Worm (Caenorhabditis elegans) whole organism, L4 larva: Measurements from ENCODE around the gene C09F12.2.
A peak's percentile ranks its signal among the peaks of the same experiment; 100 is the strongest.

Source experiments
- D1046.2 ChIP-seq: fragments of 200-800 bp; sonication (Bioruptor generic); IDR thresholded peaks from 2 replicates; pipeline ENCODE4 v1.3.6; 2022; ENCODE audit warnings: missing genetic modification characterization, missing compliant biosample characterization
- F10B5.3 ChIP-seq: sonication (generic microtip); optimal IDR thresholded peaks from 2 replicates; lab custom pipeline; 2016; ENCODE audit warnings: mild to moderate bottlenecking, missing genetic modification characterization, missing compliant biosample characterization
- F26F4.8 ChIP-seq: fragments of 200-800 bp; sonication (Bioruptor generic); conservative IDR thresholded peaks from 2 replicates; pipeline ENCODE4 v1.3.6; 2022; ENCODE audit warnings: missing genetic modification characterization, missing compliant biosample characterization
- F44E2.7 ChIP-seq: fragments of 200-800 bp; sonication (Bioruptor generic); IDR thresholded peaks from 2 replicates; pipeline ENCODE4 v2.1.2; 2022; ENCODE audit warnings: missing genetic modification characterization, missing compliant biosample characterization
- R02D3.7 ChIP-seq: fragments of 150-350 bp; sonication (generic microtip); optimal IDR thresholded peaks from 3 replicates; lab custom pipeline; 2014; ENCODE audit warnings: missing biosample characterization, missing genetic modification characterization
- T20F7.1 ChIP-seq: fragments of 200-800 bp; sonication (Bioruptor generic); optimal IDR thresholded peaks from 2 replicates; lab custom pipeline; 2018; ENCODE audit warnings: mild to moderate bottlenecking, missing genetic modification characterization, missing compliant biosample characterization
- T26A8.4 ChIP-seq: fragments of 200-800 bp; sonication (Bioruptor generic); IDR thresholded peaks from 2 replicates; pipeline ENCODE4 v1.3.6; 2022; ENCODE audit warnings: missing genetic modification characterization, missing compliant biosample characterization
- Y105C5A.15 ChIP-seq: fragments of 200-800 bp; sonication (Bioruptor generic); IDR thresholded peaks from 2 replicates; pipeline ENCODE4 v1.3.6; 2022; ENCODE audit warnings: missing genetic modification characterization, missing compliant biosample characterization
- Y48G9A.11 ChIP-seq: fragments of 200-800 bp; sonication (Bioruptor generic); IDR thresholded peaks from 2 replicates; pipeline ENCODE4 v1.3.6; 2022; ENCODE audit warnings: missing genetic modification reagents, missing genetic modification characterization, missing compliant biosample characterization
- ZK546.5 ChIP-seq, 2 experiments: sonication (generic microtip); optimal IDR thresholded peaks; 2 replicates each; lab custom pipeline; 2017; ENCODE audit warnings: missing biosample characterization in 2 of 2, missing genetic modification characterization in 2 of 2
- aly-2 ChIP-seq: sonication (generic microtip); optimal IDR thresholded peaks from 2 replicates; lab custom pipeline; 2018; ENCODE audit warnings: missing biosample characterization, missing genetic modification characterization
- ama-1 ChIP-seq: fragments of 150-350 bp; optimal IDR thresholded peaks from 2 replicates; lab custom pipeline; 2014; ENCODE audit warnings: inconsistent platforms, mixed read lengths
- attf-4 ChIP-seq: sonication (generic microtip); optimal IDR thresholded peaks from 3 replicates; lab custom pipeline; 2017; ENCODE audit warnings: missing biosample characterization, missing genetic modification characterization
- ceh-28 ChIP-seq: fragments of 150-350 bp; optimal IDR thresholded peaks from 2 replicates; lab custom pipeline; 2014; ENCODE audit warnings: missing biosample characterization, missing genetic modification reagents, missing genetic modification characterization
- ceh-62 ChIP-seq: sonication (generic microtip); optimal IDR thresholded peaks from 2 replicates; lab custom pipeline; 2017; ENCODE audit warnings: missing biosample characterization, missing genetic modification characterization
- ceh-82 ChIP-seq: sonication (generic microtip); optimal IDR thresholded peaks from 2 replicates; lab custom pipeline; 2017; ENCODE audit warnings: missing biosample characterization, missing genetic modification characterization
- cey-2 ChIP-seq: sonication (generic microtip); optimal IDR thresholded peaks from 3 replicates; lab custom pipeline; 2017; ENCODE audit warnings: missing genetic modification characterization, mild to moderate bottlenecking, missing compliant biosample characterization, antibody characterized with exemption, borderline replicate concordance; ENCODE audit not compliant: insufficient read depth
- daf-8 ChIP-seq: fragments of 200-800 bp; sonication (Bioruptor generic); IDR thresholded peaks from 2 replicates; pipeline ENCODE4 v1.3.6; 2022; ENCODE audit warnings: missing genetic modification characterization, missing compliant biosample characterization
- dmd-6 ChIP-seq: fragments of 200-800 bp; sonication (Bioruptor generic); IDR thresholded peaks from 2 replicates; pipeline ENCODE4 v1.3.6; 2022; ENCODE audit warnings: missing genetic modification reagents, missing genetic modification characterization, missing compliant biosample characterization
- dmd-8 ChIP-seq: fragments of 200-800 bp; sonication (Bioruptor generic); IDR thresholded peaks from 2 replicates; pipeline ENCODE4 v1.3.6; 2022; ENCODE audit warnings: missing genetic modification characterization, missing compliant biosample characterization
- dmd-9 ChIP-seq: fragments of 200-800 bp; sonication (Bioruptor generic); IDR thresholded peaks from 2 replicates; pipeline ENCODE4 v1.3.6; 2022; ENCODE audit warnings: missing genetic modification reagents, missing genetic modification characterization, missing compliant biosample characterization
- egl-43 ChIP-seq: fragments of 200-800 bp; sonication (Bioruptor generic); IDR thresholded peaks from 2 replicates; pipeline ENCODE4 v1.3.6; 2022; ENCODE audit warnings: missing genetic modification reagents, missing genetic modification characterization, missing compliant biosample characterization
- hmg-1.1 ChIP-seq: fragments of 200-800 bp; sonication (Bioruptor generic); IDR thresholded peaks from 2 replicates; pipeline ENCODE4 v1.3.6; 2022; ENCODE audit warnings: missing genetic modification reagents, missing genetic modification characterization, missing compliant biosample characterization
- lin-1 ChIP-seq: fragments of 200-800 bp; sonication (Bioruptor generic); IDR thresholded peaks from 2 replicates; pipeline ENCODE4 v1.3.6; 2022; ENCODE audit warnings: missing genetic modification reagents, missing genetic modification characterization, missing compliant biosample characterization
- lin-15B ChIP-seq: fragments of 150-350 bp; sonication (generic microtip); optimal IDR thresholded peaks from 3 replicates; lab custom pipeline; 2014; ENCODE audit warnings: missing biosample characterization, missing genetic modification characterization
- lin-38 ChIP-seq: fragments of 200-800 bp; sonication (Bioruptor generic); IDR thresholded peaks from 2 replicates; pipeline ENCODE4 v1.3.6; 2022; ENCODE audit warnings: missing genetic modification reagents, missing genetic modification characterization, missing compliant biosample characterization
- mdl-1 ChIP-seq, 2 experiments: fragments of 150-350 bp in 1 of 2; sonication (generic microtip) in 1 of 2; optimal IDR thresholded peaks; 2 replicates each; lab custom pipeline; 2014 to 2017; ENCODE audit warnings: missing biosample characterization in 2 of 2, missing genetic modification characterization in 2 of 2
- mdt-29 ChIP-seq: fragments of 200-800 bp; sonication (Bioruptor generic); IDR thresholded peaks from 2 replicates; pipeline ENCODE4 v1.3.6; 2022; ENCODE audit warnings: missing genetic modification reagents, missing genetic modification characterization, missing compliant biosample characterization
- mep-1 ChIP-seq: fragments of 150-350 bp; sonication (generic microtip); optimal IDR thresholded peaks from 3 replicates; lab custom pipeline; 2014; ENCODE audit warnings: missing biosample characterization, missing genetic modification characterization
- mes-2 ChIP-seq: sonication (generic microtip); optimal IDR thresholded peaks from 2 replicates; lab custom pipeline; 2016; ENCODE audit warnings: missing genotype, mild to moderate bottlenecking, missing genetic modification characterization, missing compliant biosample characterization; ENCODE audit not compliant: poor library complexity, severe bottlenecking
- mxl-2 ChIP-seq: fragments of 200-800 bp; sonication (Bioruptor generic); conservative IDR thresholded peaks from 2 replicates; pipeline ENCODE4 v1.3.6; 2022; ENCODE audit warnings: missing genetic modification reagents, missing genetic modification characterization, missing compliant biosample characterization
- mxl-3 ChIP-seq: fragments of 200-800 bp; sonication (Bioruptor generic); optimal IDR thresholded peaks from 2 replicates; lab custom pipeline; 2018; ENCODE audit warnings: mild to moderate bottlenecking, missing genetic modification characterization, missing compliant biosample characterization
- nhr-10 ChIP-seq: fragments of 150-350 bp; optimal IDR thresholded peaks from 2 replicates; lab custom pipeline; 2014; ENCODE audit warnings: missing biosample characterization, missing genetic modification characterization
- nhr-25 ChIP-seq: sonication (generic microtip); optimal IDR thresholded peaks from 2 replicates; lab custom pipeline; 2017; ENCODE audit warnings: missing genetic modification characterization, mild to moderate bottlenecking, missing compliant biosample characterization, antibody characterized with exemption, moderate library complexity, borderline replicate concordance; ENCODE audit not compliant: insufficient read depth
- nhr-41 ChIP-seq: fragments of 200-800 bp; sonication (Bioruptor generic); IDR thresholded peaks from 2 replicates; pipeline ENCODE4 v1.3.6; 2022; ENCODE audit warnings: missing genetic modification reagents, missing genetic modification characterization, missing compliant biosample characterization
- nhr-76 ChIP-seq: fragments of 150-350 bp; optimal IDR thresholded peaks from 2 replicates; lab custom pipeline; 2014; ENCODE audit warnings: missing biosample characterization, missing genetic modification characterization
- php-3 ChIP-seq: fragments of 200-800 bp; sonication (Bioruptor generic); IDR thresholded peaks from 2 replicates; pipeline ENCODE4 v1.3.6; 2022; ENCODE audit warnings: missing genetic modification reagents, missing genetic modification characterization, missing compliant biosample characterization
- pqm-1 ChIP-seq: sonication (generic microtip); optimal IDR thresholded peaks from 2 replicates; lab custom pipeline; 2017; ENCODE audit warnings: missing biosample characterization, missing genetic modification characterization
- rbr-2 ChIP-seq: sonication (generic microtip); optimal IDR thresholded peaks from 2 replicates; lab custom pipeline; 2016; ENCODE audit warnings: missing genotype, missing genetic modification characterization, missing compliant biosample characterization
- saeg-2 ChIP-seq: fragments of 200-800 bp; sonication (Bioruptor generic); IDR thresholded peaks from 2 replicates; pipeline ENCODE4 v1.3.6; 2022; ENCODE audit warnings: missing genetic modification reagents, missing genetic modification characterization, missing compliant biosample characterization
- sdz-12 ChIP-seq: fragments of 200-800 bp; sonication (Bioruptor generic); optimal IDR thresholded peaks from 2 replicates; lab custom pipeline; 2018; ENCODE audit warnings: mild to moderate bottlenecking, missing genetic modification characterization, missing compliant biosample characterization
- set-16 ChIP-seq: fragments of 200-800 bp; sonication (Bioruptor generic); IDR thresholded peaks from 2 replicates; pipeline ENCODE4 v1.3.6; 2022; ENCODE audit warnings: missing genetic modification reagents, missing genetic modification characterization, missing compliant biosample characterization
- snpc-1.2 ChIP-seq: fragments of 200-800 bp; sonication (Bioruptor generic); IDR thresholded peaks from 2 replicates; pipeline ENCODE4 v1.3.6; 2022; ENCODE audit warnings: missing genetic modification reagents, missing genetic modification characterization, missing compliant biosample characterization
- snpc-4 ChIP-seq: fragments of 150-350 bp; optimal IDR thresholded peaks from 2 replicates; lab custom pipeline; 2014; ENCODE audit warnings: missing biosample characterization, missing genetic modification characterization
- spr-3 ChIP-seq: fragments of 200-800 bp; sonication (Bioruptor generic); optimal IDR thresholded peaks from 2 replicates; lab custom pipeline; 2018; ENCODE audit warnings: mild to moderate bottlenecking, missing genetic modification characterization, missing compliant biosample characterization
- tag-97 ChIP-seq: fragments of 200-800 bp; sonication (Bioruptor generic); IDR thresholded peaks from 2 replicates; pipeline ENCODE4 v1.3.6; 2022; ENCODE audit warnings: missing genetic modification characterization, missing compliant biosample characterization
- unc-130 ChIP-seq: sonication (generic microtip); optimal IDR thresholded peaks from 2 replicates; lab custom pipeline; 2016; ENCODE audit warnings: missing genetic modification reagents, missing genetic modification characterization, missing compliant biosample characterization
- unc-62 ChIP-seq, 3 experiments: fragments of 150-350 bp in 1 of 3; sonication (generic microtip); optimal IDR thresholded peaks in 2 of 3; peaks in 1 of 3; 1 replicate in 1 of 3; 2 replicates in 2 of 3; lab custom pipeline; 2014 to 2017; ENCODE audit warnings: missing biosample characterization in 3 of 3, missing genetic modification characterization in 3 of 3, missing genetic modification reagents in 3 of 3, missing genotype in 1 of 3
- vab-7 ChIP-seq: fragments of 200-800 bp; sonication (Bioruptor generic); IDR thresholded peaks from 2 replicates; pipeline ENCODE4 v1.3.6; 2022; ENCODE audit warnings: missing genetic modification reagents, missing genetic modification characterization, missing compliant biosample characterization
- zfp-2 ChIP-seq: sonication (generic microtip); optimal IDR thresholded peaks from 2 replicates; lab custom pipeline; 2016; ENCODE audit warnings: mild to moderate bottlenecking, missing genetic modification characterization, missing compliant biosample characterization
- ztf-7 ChIP-seq: fragments of 150-350 bp; optimal IDR thresholded peaks from 2 replicates; lab custom pipeline; 2014; ENCODE audit warnings: missing biosample characterization, missing genetic modification characterization

Gene C09F12.2

ce11 chrX:11095480-11095879, 41.8 kb downstream of the C09F12.2 start (continued):
- no peak for TF ChIP-seq lin-15B
- no peak for TF ChIP-seq daf-8
- peak; percentile 87 for TF ChIP-seq lin-1
- TF ChIP-seq set-16 (GFP tag; lab: Robert Waterston, UW) = no peak
- no peak for TF ChIP-seq mxl-2 (GFP tag; lab: Robert Waterston, UW)
- peak; percentile 92 for TF ChIP-seq mep-1 (tag; lab: Kevin White, UChicago)
- no peak for TF ChIP-seq ceh-62 (tag; lab: Kevin White, UChicago)
- TF ChIP-seq vab-7 (GFP tag; lab: Robert Waterston, UW) = no peak; the same call in 1 of the 2 replicates
- no peak for TF ChIP-seq ceh-28
- no peak for TF ChIP-seq mes-2
- peak; percentile 71 for TF ChIP-seq mxl-3 (GFP tag; lab: Kevin White, UChicago)
- TF ChIP-seq nhr-10 (tag; lab: Kevin White, UChicago) = no peak
- TF ChIP-seq ZK546.5 (tag; optimal IDR thresholded peaks at IDR 0.05; lab: Kevin White, UChicago) = no peak
- peak; percentile 73 for TF ChIP-seq nhr-25
- TF ChIP-seq egl-43 (GFP tag; lab: Robert Waterston, UW) = no peak; the same call in none of the 2 replicates
- TF ChIP-seq unc-130 = peak; percentile 29
- TF ChIP-seq dmd-8 = peak; percentile 92
- peak; percentile 59 for TF ChIP-seq sdz-12 (GFP tag; lab: Kevin White, UChicago)
- TF ChIP-seq cey-2 (tag; lab: Kevin White, UChicago) = no peak
- TF ChIP-seq attf-4 = no peak
- TF ChIP-seq nhr-76 (tag; lab: Kevin White, UChicago) = no peak
- TF ChIP-seq snpc-4 (tag; lab: Kevin White, UChicago) = no peak
- TF ChIP-seq unc-62 (GFP tag; optimal IDR thresholded peaks at IDR 0.05 in 1 of 2; lab: Kevin White, UChicago) = peak in 1 of 2 experiments; percentile 95
- TF ChIP-seq unc-62 (tag; optimal IDR thresholded peaks at IDR 0.05; lab: Kevin White, UChicago) = no peak
- 0 out of 2 replicates have a peak, but pooled peaks have one; percentile 80 for TF ChIP-seq tag-97
- TF ChIP-seq ceh-82 = no peak
- peak; percentile 74; the same call in 1 of the 2 replicates for TF ChIP-seq dmd-9 (GFP tag; lab: Robert Waterston, UW)
- TF ChIP-seq ama-1 (lab: Kevin White, UChicago) = no peak
- TF ChIP-seq php-3 (GFP tag; lab: Robert Waterston, UW) = peak; percentile 83
- TF ChIP-seq saeg-2 (GFP tag; lab: Robert Waterston, UW) = 0 out of 2 replicates have a peak, but pooled peaks have one; percentile 73
- no peak for TF ChIP-seq mdt-29
- TF ChIP-seq R02D3.7 (tag; lab: Kevin White, UChicago) = no peak
- peak; percentile 86 for TF ChIP-seq ztf-7 (tag; lab: Kevin White, UChicago)
- no peak; the same call in 1 of the 2 replicates for TF ChIP-seq Y48G9A.11 (GFP tag; lab: Robert Waterston, UW)
- no peak for TF ChIP-seq aly-2 (tag; lab: Kevin White, UChicago)
- peak; percentile 88 for TF ChIP-seq dmd-6
- TF ChIP-seq nhr-41 (GFP tag; lab: Robert Waterston, UW) = peak; percentile 89; the same call in 1 of the 2 replicates
- peak in 1 of 2 experiments; percentile 82 for TF ChIP-seq mdl-1 (tag; optimal IDR thresholded peaks at IDR 0.05; lab: Kevin White, UChicago)
- TF ChIP-seq spr-3 (GFP tag; lab: Kevin White, UChicago) = no peak
- peak; percentile 78 for TF ChIP-seq lin-38 (GFP tag; lab: Robert Waterston, UW)
- TF ChIP-seq pqm-1 (tag; lab: Kevin White, UChicago) = no peak
- peak; percentile 16 for TF ChIP-seq zfp-2
- TF ChIP-seq rbr-2 (tag; lab: Kevin White, UChicago) = peak; percentile 93
- peak; percentile 92 for TF ChIP-seq snpc-1.2 (GFP tag; lab: Robert Waterston, UW)
- peak; percentile 53; the same call in 1 of the 2 replicates for TF ChIP-seq Y105C5A.15 (GFP tag; lab: Robert Waterston, UW)
- peak; percentile 84 for TF ChIP-seq D1046.2 (GFP tag; lab: Robert Waterston, UW)
- 0 out of 2 replicates have a peak, but pooled peaks have one; percentile 50 for TF ChIP-seq F26F4.8
- TF ChIP-seq T26A8.4 (GFP tag; lab: Robert Waterston, UW) = no peak
- peak; percentile 59 for TF ChIP-seq T20F7.1 (GFP tag; lab: Kevin White, UChicago)
- TF ChIP-seq F44E2.7 = no peak
- peak; percentile 78 for TF ChIP-seq F10B5.3
- peak; percentile 97 for TF ChIP-seq hmg-1.1 (GFP tag; lab: Robert Waterston, UW)
